Fruit fly (Drosophila melanogaster) whole organism, embryonic: ENCODE measurements around the gene CG17097.

Experiments
- CG10321 ChIP-seq: fragments of 200-800 bp; sonication (Bioruptor generic); IDR thresholded peaks from 2 replicates; pipeline ENCODE4 v1.3.6; 2022; ENCODE audit warnings: missing biosample characterization, missing genetic modification characterization
- CG10462 ChIP-seq: fragments of 200-800 bp; sonication (Bioruptor generic); optimal IDR thresholded peaks from 2 replicates; lab custom pipeline; 2016; ENCODE audit warnings: missing biosample characterization, missing genetic modification characterization
- CG17612 ChIP-seq: fragments of 200-800 bp; sonication (Bioruptor generic); IDR thresholded peaks from 2 replicates; pipeline ENCODE4 v1.3.6; 2022; ENCODE audit warnings: missing biosample characterization, missing genetic modification characterization
- CG18764 ChIP-seq: fragments of 200-800 bp; sonication (Bioruptor generic); optimal IDR thresholded peaks from 3 replicates; lab custom pipeline; 2016; ENCODE audit warnings: missing biosample characterization, missing genetic modification characterization
- CG42726 ChIP-seq: fragments of 200-800 bp; sonication (Bioruptor generic); IDR thresholded peaks from 2 replicates; pipeline ENCODE4 v1.3.6; 2022; ENCODE audit warnings: missing biosample characterization, missing genetic modification characterization; ENCODE audit not compliant: partially characterized antibody
- CG7556 ChIP-seq: fragments of 200-800 bp; sonication (Bioruptor generic); optimal IDR thresholded peaks from 2 replicates; lab custom pipeline; 2017; ENCODE audit warnings: missing biosample characterization, mild to moderate bottlenecking, missing genetic modification characterization
- Gsc ChIP-seq: fragments of 200-800 bp; sonication (Bioruptor generic); IDR thresholded peaks from 2 replicates; pipeline ENCODE4 v1.3.6; 2022; ENCODE audit warnings: missing biosample characterization, missing genetic modification characterization
- Sry-δ ChIP-seq: fragments of 200-800 bp; sonication (Bioruptor generic); optimal IDR thresholded peaks from 2 replicates; lab custom pipeline; 2016; ENCODE audit warnings: missing biosample characterization, missing genetic modification characterization
- dimm ChIP-seq: fragments of 200-800 bp; sonication (Bioruptor generic); IDR thresholded peaks from 2 replicates; pipeline ENCODE4 v1.3.6; 2022; ENCODE audit warnings: missing biosample characterization, missing genetic modification characterization
- fd64A ChIP-seq: fragments of 200-800 bp; sonication (Bioruptor generic); optimal IDR thresholded peaks from 3 replicates; lab custom pipeline; 2018; ENCODE audit warnings: missing biosample characterization, mild to moderate bottlenecking, missing genetic modification characterization
- ssp ChIP-seq: fragments of 200-800 bp; sonication (Bioruptor generic); IDR thresholded peaks from 2 replicates; pipeline ENCODE4 v1.3.6; 2022; ENCODE audit warnings: missing biosample characterization, missing genetic modification characterization

DNA sequence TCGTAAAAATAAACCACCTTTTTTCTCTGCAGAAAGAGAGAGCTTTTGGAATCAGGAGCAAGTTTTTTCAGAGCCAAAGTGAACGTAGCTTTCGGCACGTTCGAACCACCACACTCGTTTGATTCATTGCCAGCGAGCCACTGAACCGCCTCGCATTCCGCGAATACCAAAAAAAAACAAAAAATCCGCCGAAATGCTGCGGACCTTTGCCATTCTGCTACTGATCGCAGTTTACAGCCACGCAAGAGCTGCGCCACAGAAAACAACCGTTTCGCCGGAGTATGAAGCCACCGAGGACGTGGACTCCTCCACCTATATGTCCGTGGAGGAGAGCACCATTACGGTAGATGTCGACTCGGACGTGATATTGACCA, 31.5 kb downstream of the CG17097 start:
- TF ChIP-seq CG18764 (no peak), CG10321 (GFP tag; lab: Robert Waterston, UW) (no peak), CG10462 (GFP tag; lab: Kevin White, UChicago) (no peak), Sry-δ (GFP tag; lab: Kevin White, UChicago) (no peak), CG17612 (GFP tag; lab: Robert Waterston, UW) (no peak), ssp (no peak), fd64A (GFP tag; lab: Kevin White, UChicago) (no peak), Gsc (no peak), CG7556 (GFP tag; lab: Kevin White, UChicago) (no peak), dimm (no peak), CG42726 (GFP tag; lab: Robert Waterston, UW) (no peak)
